Worm (Caenorhabditis elegans) whole organism, L2 larva: ENCODE data around the gene str-205.

ENCODE experiments used
- F13H6.1 ChIP-seq: sonication (generic microtip); optimal IDR thresholded peaks from 2 replicates; lab custom pipeline; 2016; ENCODE audit warnings: missing genetic modification characterization, missing compliant biosample characterization
- R02D3.7 ChIP-seq: fragments of 150-350 bp; optimal IDR thresholded peaks from 2 replicates; lab custom pipeline; 2014; ENCODE audit warnings: missing biosample characterization, missing genetic modification characterization
- ZK546.5 ChIP-seq: sonication (generic microtip); optimal IDR thresholded peaks from 2 replicates; lab custom pipeline; 2017; ENCODE audit warnings: missing biosample characterization, missing genetic modification characterization
- alr-1 ChIP-seq: fragments of 150-350 bp; optimal IDR thresholded peaks from 2 replicates; lab custom pipeline; 2014; ENCODE audit warnings: missing biosample characterization, missing genetic modification characterization
- ama-1 ChIP-seq: fragments of 150-350 bp; optimal IDR thresholded peaks from 2 replicates; lab custom pipeline; 2018; ENCODE audit warnings: inconsistent platforms
- blmp-1 ChIP-seq: sonication (generic microtip); optimal IDR thresholded peaks from 2 replicates; lab custom pipeline; 2017; ENCODE audit warnings: missing genetic modification characterization, mild to moderate bottlenecking, missing compliant biosample characterization, antibody characterized with exemption, moderate library complexity; ENCODE audit not compliant: insufficient read depth
- crh-2 ChIP-seq: sonication (generic microtip); optimal IDR thresholded peaks from 2 replicates; lab custom pipeline; 2017; ENCODE audit warnings: missing biosample characterization, missing genetic modification characterization
- dmd-4 ChIP-seq: sonication (generic microtip); optimal IDR thresholded peaks from 2 replicates; lab custom pipeline; 2017; ENCODE audit warnings: missing biosample characterization, missing genetic modification characterization
- egl-27 ChIP-seq: sonication (generic microtip); optimal IDR thresholded peaks from 3 replicates; lab custom pipeline; 2017; ENCODE audit warnings: missing biosample characterization, missing genetic modification reagents, missing genetic modification characterization
- elt-1 ChIP-seq: fragments of 150-350 bp; optimal IDR thresholded peaks from 2 replicates; lab custom pipeline; 2014; ENCODE audit warnings: missing biosample characterization, missing genetic modification characterization
- elt-3 ChIP-seq: sonication (generic microtip); optimal IDR thresholded peaks from 2 replicates; lab custom pipeline; 2017; ENCODE audit warnings: missing biosample characterization, missing genetic modification characterization
- fos-1 ChIP-seq: fragments of 150-350 bp; optimal IDR thresholded peaks from 2 replicates; lab custom pipeline; 2014; ENCODE audit warnings: missing biosample characterization, missing genetic modification characterization
- gmeb-1 ChIP-seq: fragments of 150-350 bp; optimal IDR thresholded peaks from 2 replicates; lab custom pipeline; 2014; ENCODE audit warnings: missing biosample characterization, missing genetic modification characterization
- lin-11 ChIP-seq: fragments of 150-350 bp; sonication (generic microtip); optimal IDR thresholded peaks from 2 replicates; lab custom pipeline; 2014; ENCODE audit warnings: missing biosample characterization, missing genetic modification characterization, inconsistent platforms, mixed read lengths
- lin-13 ChIP-seq: fragments of 150-350 bp; optimal IDR thresholded peaks from 2 replicates; lab custom pipeline; 2014; ENCODE audit warnings: missing biosample characterization, missing genetic modification reagents, missing genetic modification characterization
- lin-39 ChIP-seq: fragments of 150-350 bp; optimal IDR thresholded peaks from 2 replicates; lab custom pipeline; 2014; ENCODE audit warnings: missing biosample characterization, missing genetic modification reagents, missing genetic modification characterization
- lsy-2 ChIP-seq, 2 experiments: fragments of 150-350 bp in 1 of 2; sonication (generic microtip) in 1 of 2; optimal IDR thresholded peaks; 2 replicates each; lab custom pipeline; 2014 to 2017; ENCODE audit warnings: missing biosample characterization in 2 of 2, missing genetic modification characterization in 2 of 2
- mbf-1 ChIP-seq: sonication (generic microtip); optimal IDR thresholded peaks from 2 replicates; lab custom pipeline; 2017; ENCODE audit warnings: missing biosample characterization, missing genetic modification characterization
- mdl-1 ChIP-seq, 2 experiments: fragments of 150-350 bp in 1 of 2; sonication (generic microtip) in 1 of 2; optimal IDR thresholded peaks; 2 replicates each; lab custom pipeline; 2017; ENCODE audit warnings: missing biosample characterization in 2 of 2, missing genetic modification characterization in 2 of 2
- nhr-10 ChIP-seq: sonication (generic microtip); optimal IDR thresholded peaks from 2 replicates; lab custom pipeline; 2017; ENCODE audit warnings: missing biosample characterization, missing genetic modification characterization
- nhr-11 ChIP-seq: fragments of 150-350 bp; optimal IDR thresholded peaks from 2 replicates; lab custom pipeline; 2014; ENCODE audit warnings: missing biosample characterization, missing genetic modification characterization
- nhr-12 ChIP-seq: fragments of 150-350 bp; optimal IDR thresholded peaks from 2 replicates; lab custom pipeline; 2014; ENCODE audit warnings: missing biosample characterization, missing genetic modification characterization
- nhr-129 ChIP-seq: fragments of 150-350 bp; optimal IDR thresholded peaks from 2 replicates; lab custom pipeline; 2014; ENCODE audit warnings: missing biosample characterization, missing genetic modification characterization
- nhr-21 ChIP-seq: fragments of 150-350 bp; optimal IDR thresholded peaks from 2 replicates; lab custom pipeline; 2014; ENCODE audit warnings: missing biosample characterization, missing genetic modification characterization
- nhr-237 ChIP-seq: fragments of 150-350 bp; optimal IDR thresholded peaks from 2 replicates; lab custom pipeline; 2014; ENCODE audit warnings: missing biosample characterization, missing genetic modification characterization
- nhr-25 ChIP-seq: fragments of 150-350 bp; sonication (generic microtip); optimal IDR thresholded peaks from 3 replicates; lab custom pipeline; 2014; ENCODE audit warnings: missing biosample characterization, missing genetic modification characterization
- nhr-6 ChIP-seq: fragments of 150-350 bp; optimal IDR thresholded peaks from 2 replicates; lab custom pipeline; 2014; ENCODE audit warnings: missing biosample characterization, missing genetic modification characterization
- skn-1 ChIP-seq: sonication (generic microtip); optimal IDR thresholded peaks from 2 replicates; lab custom pipeline; 2017; ENCODE audit warnings: missing biosample characterization, missing genetic modification characterization
- sma-3 ChIP-seq: sonication (generic microtip); optimal IDR thresholded peaks from 2 replicates; lab custom pipeline; 2016; ENCODE audit warnings: missing genetic modification reagents, missing genetic modification characterization, missing compliant biosample characterization
- sma-9 ChIP-seq, 2 experiments: fragments of 150-350 bp in 1 of 2; sonication (generic microtip) in 1 of 2; optimal IDR thresholded peaks; 2 replicates each; lab custom pipeline; 2014 to 2016; ENCODE audit warnings: missing genetic modification characterization in 2 of 2, mild to moderate bottlenecking in 1 of 2, missing biosample characterization in 1 of 2, missing compliant biosample characterization in 1 of 2, missing genetic modification reagents in 1 of 2, moderate library complexity in 1 of 2
- unc-62 ChIP-seq: fragments of 150-350 bp; optimal IDR thresholded peaks from 2 replicates; lab custom pipeline; 2014; ENCODE audit warnings: missing biosample characterization, missing genetic modification reagents, missing genetic modification characterization
- zag-1 ChIP-seq: fragments of 150-350 bp; optimal IDR thresholded peaks from 2 replicates; lab custom pipeline; 2014; ENCODE audit warnings: missing biosample characterization, missing genetic modification characterization

str-205 gene

ce11 chrV:4969503-4969902 lies 39.8 kb upstream of the str-205 start:
- no peak for TF ChIP-seq egl-27 (tag; lab: Kevin White, UChicago)
- peak; percentile 67 for TF ChIP-seq nhr-129 (tag; lab: Kevin White, UChicago)
- TF ChIP-seq, all 48 proteins: peak for 1

- TF ChIP-seq dmd-4 (no peak), fos-1 (tag; lab: Kevin White, UChicago) (no peak), sma-3 (GFP tag; lab: Kevin White, UChicago) (no peak), zag-1 (tag; lab: Kevin White, UChicago) (no peak), alr-1 (tag; lab: Kevin White, UChicago) (no peak), blmp-1 (tag; lab: Kevin White, UChicago) (no peak), elt-1 (tag; lab: Kevin White, UChicago) (no peak), unc-62 (GFP tag; lab: Kevin White, UChicago) (no peak), nhr-12 (tag; lab: Kevin White, UChicago) (no peak), crh-2 (tag; lab: Kevin White, UChicago) (no peak), mbf-1 (no peak), mdl-1 (tag; optimal IDR thresholded peaks at IDR 0.05; lab: Kevin White, UChicago) (no peak), nhr-6 (tag; lab: Kevin White, UChicago) (no peak), lin-13 (no peak), nhr-10 (tag; lab: Kevin White, UChicago) (no peak), nhr-21 (tag; lab: Kevin White, UChicago) (no peak), lin-39 (tag; lab: Kevin White, UChicago) (no peak), elt-3 (tag; lab: Kevin White, UChicago) (no peak), lsy-2 (tag; optimal IDR thresholded peaks at IDR 0.05; lab: Kevin White, UChicago) (no peak), ZK546.5 (no peak)
These were observed 39.0 kb upstream of the str-205 start for ce11 chrV:4968775-4969174.

ce11 chrV:4967238-4967637 lies 37.5 kb upstream of the str-205 start:
- TF ChIP-seq nhr-25 (tag; lab: Kevin White, UChicago) (no peak), R02D3.7 (tag; lab: Kevin White, UChicago) (no peak), lin-39 (tag; lab: Kevin White, UChicago) (no peak), alr-1 (tag; lab: Kevin White, UChicago) (no peak), unc-62 (GFP tag; lab: Kevin White, UChicago) (no peak), ama-1 (no peak), lin-13 (no peak), lin-11 (tag; lab: Kevin White, UChicago) (no peak)
- TF ChIP-seq, all 48 proteins: peak for 0

DNA sequence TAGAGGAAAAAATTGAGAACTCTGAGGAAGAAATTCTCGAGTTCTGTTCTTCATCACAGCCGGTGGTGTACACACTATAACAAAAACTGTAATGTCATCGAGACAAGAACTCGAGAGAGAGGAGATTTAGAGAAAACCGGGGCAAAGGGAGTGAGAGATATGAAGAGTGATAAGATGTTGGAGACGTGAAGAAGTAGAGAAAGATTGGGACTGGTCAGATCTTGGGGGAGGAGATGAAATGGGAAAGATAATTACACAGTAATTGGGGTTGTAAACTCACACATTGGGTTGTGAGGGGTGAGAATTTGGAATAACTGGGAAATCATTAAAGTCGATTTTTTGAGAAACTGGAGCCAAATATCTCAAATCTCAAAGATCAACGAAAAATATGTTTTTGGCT lies 36.0 kb upstream of the str-205 start:
- TF ChIP-seq nhr-11 (no peak), sma-9 (GFP tag; optimal IDR thresholded peaks at IDR 0.05; lab: Kevin White, UChicago) (peak; percentile 26), sma-9 (tag; optimal IDR thresholded peaks at IDR 0.05; lab: Kevin White, UChicago) (no peak)
- TF ChIP-seq, all 48 proteins: peak for 1

DNA sequence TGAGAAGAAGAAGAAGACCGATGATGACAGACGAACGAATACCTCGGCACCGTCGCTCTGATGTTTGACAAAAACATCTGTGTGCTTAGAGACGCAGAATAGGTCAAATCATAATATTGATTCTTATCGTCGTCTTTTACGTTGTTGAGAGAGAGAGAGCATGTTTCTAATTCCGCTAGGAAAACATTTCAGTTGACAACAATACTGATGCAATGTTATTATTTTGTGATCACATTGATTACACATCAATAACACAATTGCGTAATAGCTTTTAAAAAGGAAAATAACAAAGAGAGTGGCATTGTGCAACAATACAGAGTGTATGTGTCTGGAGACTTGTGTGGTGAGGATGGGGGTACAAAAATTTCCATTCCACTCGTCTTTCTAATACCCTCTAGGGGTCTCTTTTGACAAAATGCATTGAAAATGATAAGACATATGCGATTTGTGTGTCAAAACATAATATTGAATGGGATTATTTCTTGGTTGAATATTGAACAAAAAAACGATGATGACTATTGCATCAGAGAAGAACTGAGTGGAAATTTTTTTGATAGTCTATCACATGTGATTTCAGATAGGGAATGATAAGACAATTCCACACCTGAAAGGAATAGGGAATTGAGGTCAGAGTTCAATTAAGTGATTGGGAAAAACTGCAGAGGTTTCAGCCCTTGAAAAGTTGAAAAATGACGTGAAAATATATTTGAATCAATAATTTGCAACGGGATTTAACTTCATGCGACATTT lies 35.1 kb upstream of the str-205 start:
- peak; percentile 33 for TF ChIP-seq skn-1 (tag; lab: Kevin White, UChicago)
- no peak for TF ChIP-seq unc-62 (GFP tag; lab: Kevin White, UChicago)
- TF ChIP-seq crh-2 (tag; lab: Kevin White, UChicago) = peak; percentile 38
- no peak for TF ChIP-seq elt-1 (tag; lab: Kevin White, UChicago)
- TF ChIP-seq sma-9 (GFP tag; optimal IDR thresholded peaks at IDR 0.05; lab: Kevin White, UChicago) = peak; percentile 48
- TF ChIP-seq sma-9 (tag; optimal IDR thresholded peaks at IDR 0.05; lab: Kevin White, UChicago) = no peak
- TF ChIP-seq F13H6.1 (tag; lab: Kevin White, UChicago) = no peak
- TF ChIP-seq nhr-129 (tag; lab: Kevin White, UChicago) = peak; percentile 48
- TF ChIP-seq gmeb-1 (tag; lab: Kevin White, UChicago) = no peak
- peak; percentile 57 for TF ChIP-seq fos-1 (tag; lab: Kevin White, UChicago)
- no peak for TF ChIP-seq nhr-237 (tag; lab: Kevin White, UChicago)
